Worm (Caenorhabditis elegans) whole organism, L2 larva: Measurements from ENCODE around the gene cyn-1.

Source experiments
- C34F6.9 ChIP-seq: fragments of 150-350 bp; optimal IDR thresholded peaks from 2 replicates; lab custom pipeline; 2014; ENCODE audit warnings: missing biosample characterization, missing genetic modification characterization
- F13H6.1 ChIP-seq: sonication (generic microtip); optimal IDR thresholded peaks from 2 replicates; lab custom pipeline; 2016; ENCODE audit warnings: missing genetic modification characterization, missing compliant biosample characterization
- R02D3.7 ChIP-seq: fragments of 150-350 bp; optimal IDR thresholded peaks from 2 replicates; lab custom pipeline; 2014; ENCODE audit warnings: missing biosample characterization, missing genetic modification characterization
- Y55F3AM.14 ChIP-seq: fragments of 200-800 bp; sonication (Bioruptor generic); optimal IDR thresholded peaks from 2 replicates; lab custom pipeline; 2018; ENCODE audit warnings: mild to moderate bottlenecking, missing genetic modification characterization, missing compliant biosample characterization
- ZK546.5 ChIP-seq: sonication (generic microtip); optimal IDR thresholded peaks from 2 replicates; lab custom pipeline; 2017; ENCODE audit warnings: missing biosample characterization, missing genetic modification characterization
- alr-1 ChIP-seq: fragments of 150-350 bp; optimal IDR thresholded peaks from 2 replicates; lab custom pipeline; 2014; ENCODE audit warnings: missing biosample characterization, missing genetic modification characterization
- aly-2 ChIP-seq: fragments of 150-350 bp; optimal IDR thresholded peaks from 2 replicates; lab custom pipeline; 2014; ENCODE audit warnings: missing biosample characterization, missing genetic modification characterization
- ama-1 ChIP-seq: fragments of 150-350 bp; optimal IDR thresholded peaks from 2 replicates; lab custom pipeline; 2018; ENCODE audit warnings: inconsistent platforms
- blmp-1 ChIP-seq: sonication (generic microtip); optimal IDR thresholded peaks from 2 replicates; lab custom pipeline; 2017; ENCODE audit warnings: missing genetic modification characterization, mild to moderate bottlenecking, missing compliant biosample characterization, antibody characterized with exemption, moderate library complexity; ENCODE audit not compliant: insufficient read depth
- ceh-16 ChIP-seq: fragments of 150-350 bp; optimal IDR thresholded peaks from 2 replicates; lab custom pipeline; 2014; ENCODE audit warnings: missing biosample characterization, missing genetic modification characterization
- crh-2 ChIP-seq: sonication (generic microtip); optimal IDR thresholded peaks from 2 replicates; lab custom pipeline; 2017; ENCODE audit warnings: missing biosample characterization, missing genetic modification characterization
- dmd-4 ChIP-seq: sonication (generic microtip); optimal IDR thresholded peaks from 2 replicates; lab custom pipeline; 2017; ENCODE audit warnings: missing biosample characterization, missing genetic modification characterization
- egl-27 ChIP-seq: sonication (generic microtip); optimal IDR thresholded peaks from 3 replicates; lab custom pipeline; 2017; ENCODE audit warnings: missing biosample characterization, missing genetic modification reagents, missing genetic modification characterization
- fos-1 ChIP-seq: fragments of 150-350 bp; optimal IDR thresholded peaks from 2 replicates; lab custom pipeline; 2014; ENCODE audit warnings: missing biosample characterization, missing genetic modification characterization
- lin-13 ChIP-seq: fragments of 150-350 bp; optimal IDR thresholded peaks from 2 replicates; lab custom pipeline; 2014; ENCODE audit warnings: missing biosample characterization, missing genetic modification reagents, missing genetic modification characterization
- lin-39 ChIP-seq: fragments of 150-350 bp; optimal IDR thresholded peaks from 2 replicates; lab custom pipeline; 2014; ENCODE audit warnings: missing biosample characterization, missing genetic modification reagents, missing genetic modification characterization
- lsy-2 ChIP-seq, 2 experiments: fragments of 150-350 bp in 1 of 2; sonication (generic microtip) in 1 of 2; optimal IDR thresholded peaks; 2 replicates each; lab custom pipeline; 2014 to 2017; ENCODE audit warnings: missing biosample characterization in 2 of 2, missing genetic modification characterization in 2 of 2
- mbf-1 ChIP-seq: sonication (generic microtip); optimal IDR thresholded peaks from 2 replicates; lab custom pipeline; 2017; ENCODE audit warnings: missing biosample characterization, missing genetic modification characterization
- mdl-1 ChIP-seq, 2 experiments: fragments of 150-350 bp in 1 of 2; sonication (generic microtip) in 1 of 2; optimal IDR thresholded peaks; 2 replicates each; lab custom pipeline; 2017; ENCODE audit warnings: missing biosample characterization in 2 of 2, missing genetic modification characterization in 2 of 2
- nhr-10 ChIP-seq: sonication (generic microtip); optimal IDR thresholded peaks from 2 replicates; lab custom pipeline; 2017; ENCODE audit warnings: missing biosample characterization, missing genetic modification characterization
- nhr-11 ChIP-seq: fragments of 150-350 bp; optimal IDR thresholded peaks from 2 replicates; lab custom pipeline; 2014; ENCODE audit warnings: missing biosample characterization, missing genetic modification characterization
- nhr-12 ChIP-seq: fragments of 150-350 bp; optimal IDR thresholded peaks from 2 replicates; lab custom pipeline; 2014; ENCODE audit warnings: missing biosample characterization, missing genetic modification characterization
- nhr-129 ChIP-seq: fragments of 150-350 bp; optimal IDR thresholded peaks from 2 replicates; lab custom pipeline; 2014; ENCODE audit warnings: missing biosample characterization, missing genetic modification characterization
- nhr-23 ChIP-seq: fragments of 150-350 bp; optimal IDR thresholded peaks from 2 replicates; lab custom pipeline; 2014; ENCODE audit warnings: missing biosample characterization, missing genetic modification reagents, missing genetic modification characterization
- nhr-237 ChIP-seq: fragments of 150-350 bp; optimal IDR thresholded peaks from 2 replicates; lab custom pipeline; 2014; ENCODE audit warnings: missing biosample characterization, missing genetic modification characterization
- nhr-25 ChIP-seq: fragments of 150-350 bp; sonication (generic microtip); optimal IDR thresholded peaks from 3 replicates; lab custom pipeline; 2014; ENCODE audit warnings: missing biosample characterization, missing genetic modification characterization
- sem-4 ChIP-seq: fragments of 150-350 bp; optimal IDR thresholded peaks from 2 replicates; lab custom pipeline; 2014; ENCODE audit warnings: missing biosample characterization, missing genetic modification reagents, missing genetic modification characterization
- skn-1 ChIP-seq: sonication (generic microtip); optimal IDR thresholded peaks from 2 replicates; lab custom pipeline; 2017; ENCODE audit warnings: missing biosample characterization, missing genetic modification characterization
- sma-3 ChIP-seq: sonication (generic microtip); optimal IDR thresholded peaks from 2 replicates; lab custom pipeline; 2016; ENCODE audit warnings: missing genetic modification reagents, missing genetic modification characterization, missing compliant biosample characterization
- sma-9 ChIP-seq, 2 experiments: fragments of 150-350 bp in 1 of 2; sonication (generic microtip) in 1 of 2; optimal IDR thresholded peaks; 2 replicates each; lab custom pipeline; 2014 to 2016; ENCODE audit warnings: missing genetic modification characterization in 2 of 2, mild to moderate bottlenecking in 1 of 2, missing biosample characterization in 1 of 2, missing compliant biosample characterization in 1 of 2, missing genetic modification reagents in 1 of 2, moderate library complexity in 1 of 2
- snpc-4 ChIP-seq: fragments of 150-350 bp; optimal IDR thresholded peaks from 2 replicates; lab custom pipeline; 2014; ENCODE audit warnings: missing biosample characterization, missing genetic modification characterization
- unc-39 ChIP-seq: fragments of 150-350 bp; optimal IDR thresholded peaks from 2 replicates; lab custom pipeline; 2014; ENCODE audit warnings: missing biosample characterization, missing genetic modification characterization
- unc-55 ChIP-seq: fragments of 150-350 bp; sonication (generic microtip); optimal IDR thresholded peaks from 3 replicates; lab custom pipeline; 2014; ENCODE audit warnings: missing biosample characterization, missing genetic modification reagents, missing genetic modification characterization
- unc-62 ChIP-seq: fragments of 150-350 bp; optimal IDR thresholded peaks from 2 replicates; lab custom pipeline; 2014; ENCODE audit warnings: missing biosample characterization, missing genetic modification reagents, missing genetic modification characterization
- zag-1 ChIP-seq: fragments of 150-350 bp; optimal IDR thresholded peaks from 2 replicates; lab custom pipeline; 2014; ENCODE audit warnings: missing biosample characterization, missing genetic modification characterization
- ztf-1 ChIP-seq: fragments of 200-800 bp; sonication (Bioruptor generic); conservative IDR thresholded peaks from 2 replicates; pipeline ENCODE4 v1.3.6; 2022; ENCODE audit warnings: missing genetic modification characterization, missing compliant biosample characterization
- ztf-11 ChIP-seq: sonication (generic microtip); optimal IDR thresholded peaks from 2 replicates; lab custom pipeline; 2017; ENCODE audit warnings: missing biosample characterization, missing genetic modification characterization
- ztf-4 ChIP-seq: fragments of 150-350 bp; optimal IDR thresholded peaks from 2 replicates; lab custom pipeline; 2014; ENCODE audit warnings: missing biosample characterization, missing genetic modification characterization

The cyn-1 gene

DNA sequence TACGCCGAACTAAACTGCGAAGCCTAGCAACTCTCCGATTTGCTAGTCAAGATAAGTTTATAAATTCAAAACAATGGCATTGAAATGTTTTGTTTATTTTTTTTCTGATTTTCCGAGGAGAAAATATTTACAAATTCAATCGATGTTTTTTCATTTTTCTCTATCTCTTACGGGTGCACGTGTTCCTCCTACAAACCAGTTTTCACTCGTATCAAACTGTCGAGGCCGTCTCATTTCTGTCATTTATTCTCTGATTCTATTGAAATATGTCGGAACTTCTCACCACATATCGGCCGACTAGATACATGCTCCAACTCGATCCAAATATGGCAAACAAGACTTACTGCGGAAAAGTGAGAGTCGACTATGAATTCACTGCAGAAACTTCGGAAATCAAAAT, 24.4 kb upstream of the cyn-1 start, which contains the start of gene F47B8.8:
TSS of gene F47B8.8 (plus strand) at position 257 of the 400 bp plus-strand sequence.
- TF ChIP-seq nhr-25 (tag; lab: Kevin White, UChicago): peak; percentile 30
- TF ChIP-seq aly-2 (tag; lab: Kevin White, UChicago): no peak
- TF ChIP-seq, all 48 proteins: peak for 1

DNA sequence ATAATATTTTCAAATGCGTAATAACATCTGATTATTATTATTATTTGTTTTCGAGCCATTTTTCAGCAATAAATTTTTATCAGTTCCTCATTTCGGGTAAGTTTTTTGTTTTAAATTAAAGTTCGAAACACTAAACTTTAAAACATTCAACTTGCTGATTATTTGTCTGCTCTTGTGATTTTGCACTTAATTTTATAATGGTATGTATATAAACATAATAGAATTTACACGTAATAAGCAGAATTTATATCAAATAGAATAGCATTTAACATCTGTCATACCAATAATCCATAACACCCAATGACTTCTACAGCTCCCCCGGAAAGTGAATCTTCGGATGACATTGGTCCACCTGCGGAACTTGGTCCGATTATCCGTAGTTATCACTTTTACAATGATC, 22.8 kb upstream of the cyn-1 start, which contains the start of gene srm-4:
TSS of gene srm-4 (plus strand) at position 301 of the 400 bp plus-strand sequence.
- TF ChIP-seq ztf-11 (no peak), sma-3 (no peak), lin-13 (GFP tag; lab: Kevin White, UChicago) (no peak), dmd-4 (tag; lab: Kevin White, UChicago) (no peak)

DNA sequence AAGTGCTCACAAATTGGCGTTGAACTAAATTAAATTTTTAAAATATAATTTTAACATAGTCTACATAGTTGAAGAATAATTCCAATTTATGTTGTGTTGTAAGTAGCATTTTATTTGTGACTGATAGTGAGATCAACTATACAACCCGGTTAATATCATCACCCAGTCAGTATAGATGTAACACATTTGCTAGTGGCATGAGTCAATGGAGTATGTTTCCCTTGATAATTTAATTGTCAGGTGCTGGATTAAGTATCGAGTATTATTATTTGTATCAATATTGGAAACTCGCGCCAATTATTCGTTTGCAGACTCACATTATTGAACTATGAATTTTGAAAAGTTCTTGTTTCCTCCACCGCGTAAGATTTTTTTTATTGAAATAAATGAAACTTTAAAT, 21.0 kb upstream of the cyn-1 start, which contains the start of gene srm-5:
TSS of gene srm-5 (plus strand) at position 301 of the 400 bp plus-strand sequence.
- TF ChIP-seq nhr-25 (tag; lab: Kevin White, UChicago) (no peak), F13H6.1 (tag; lab: Kevin White, UChicago) (no peak), nhr-237 (tag; lab: Kevin White, UChicago) (no peak), sma-9 (GFP tag; optimal IDR thresholded peaks at IDR 0.05; lab: Kevin White, UChicago) (no peak), sma-9 (tag; optimal IDR thresholded peaks at IDR 0.05; lab: Kevin White, UChicago) (no peak), skn-1 (no peak), snpc-4 (tag; lab: Kevin White, UChicago) (no peak), nhr-11 (no peak), zag-1 (tag; lab: Kevin White, UChicago) (no peak), ztf-11 (no peak), alr-1 (no peak), ztf-4 (no peak), ceh-16 (no peak), nhr-12 (tag; lab: Kevin White, UChicago) (no peak)

DNA sequence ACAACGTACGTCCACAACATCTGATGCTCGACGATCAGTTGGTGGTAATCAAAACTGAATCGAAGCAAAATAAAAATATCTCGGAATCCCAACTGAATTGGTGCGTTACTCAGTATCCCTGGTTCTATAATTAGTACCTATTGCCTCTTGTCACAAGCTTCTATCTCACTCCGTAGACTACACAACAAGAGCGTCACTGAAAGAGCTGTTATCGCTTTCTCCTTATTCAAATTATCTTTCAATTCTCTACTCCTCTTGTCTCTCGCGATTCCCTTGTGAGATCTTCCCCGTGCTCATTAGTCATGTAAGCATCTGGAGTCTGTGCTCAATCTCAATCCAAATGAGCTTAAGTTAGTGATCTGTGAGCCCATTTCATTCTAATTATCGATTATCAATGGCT, 19.2 kb upstream of the cyn-1 start, which contains the start of gene srm-6:
TSS of gene srm-6 (plus strand) at position 301 of the 400 bp plus-strand sequence.
- no peak for TF ChIP-seq Y55F3AM.14 (GFP tag; lab: Kevin White, UChicago)
- no peak for TF ChIP-seq ztf-11
- TF ChIP-seq nhr-12 (tag; lab: Kevin White, UChicago): no peak
- no peak for TF ChIP-seq sem-4 (tag; lab: Kevin White, UChicago)
- no peak for TF ChIP-seq lin-39
- TF ChIP-seq unc-62 (GFP tag; lab: Kevin White, UChicago): no peak
- no peak for TF ChIP-seq ztf-4
- no peak for TF ChIP-seq snpc-4 (tag; lab: Kevin White, UChicago)

DNA sequence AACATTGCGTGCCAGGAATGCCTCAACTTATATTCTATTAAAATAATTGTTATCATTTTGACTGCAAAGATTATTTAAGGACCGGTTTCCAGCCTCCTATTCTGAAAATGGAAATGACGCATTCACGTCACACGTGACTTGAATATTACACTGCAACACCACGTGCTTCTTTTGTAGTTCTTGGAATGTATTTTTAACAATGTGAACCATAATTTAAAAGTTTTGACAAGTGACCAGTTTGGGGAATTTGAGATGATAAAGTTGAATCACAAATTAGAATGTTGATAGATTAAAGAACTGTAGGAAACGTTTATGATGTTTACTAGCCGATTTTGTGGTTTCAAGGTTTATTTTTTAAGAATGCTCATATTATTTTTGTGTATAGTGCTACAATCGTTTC, 14.2 kb upstream of the cyn-1 start, which contains the start of gene F47B8.10:
TSS of gene F47B8.10 (plus strand) at position 301 of the 400 bp plus-strand sequence.
- TF ChIP-seq lin-13 (GFP tag; lab: Kevin White, UChicago): no peak
- no peak for TF ChIP-seq sma-3
- no peak for TF ChIP-seq fos-1 (tag; lab: Kevin White, UChicago)
- no peak for TF ChIP-seq dmd-4 (tag; lab: Kevin White, UChicago)

DNA sequence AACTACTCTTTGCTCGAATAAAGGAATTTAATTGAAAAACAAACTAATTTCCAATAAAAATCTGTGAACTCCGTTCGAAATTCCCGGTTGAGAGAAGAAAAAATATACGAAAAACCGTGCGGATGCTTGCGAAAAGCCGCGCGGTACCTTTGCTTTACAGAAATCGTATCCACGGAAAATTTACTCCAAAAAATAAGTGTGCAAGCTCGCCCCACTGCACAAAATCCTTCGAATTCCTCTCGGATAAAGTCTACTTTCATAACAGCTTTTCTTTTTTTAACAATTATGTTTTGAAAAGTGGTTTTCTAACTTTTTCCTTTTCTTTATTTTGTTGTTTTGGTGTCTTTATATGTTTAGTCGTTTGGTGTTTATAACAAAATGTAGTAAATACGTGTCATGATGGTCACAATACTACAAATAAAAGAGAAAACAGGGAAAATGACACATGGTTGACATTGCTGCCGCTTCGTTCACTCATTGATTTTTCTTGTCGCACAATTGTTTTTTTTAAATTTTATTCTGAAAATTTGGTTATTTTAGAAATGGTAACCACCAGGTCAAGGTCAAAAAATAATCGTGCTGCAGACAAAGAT, 8.5 kb upstream of the cyn-1 start, which contains the start of gene cept-2:
TSS of gene cept-2 (plus strand) at position 533 of the 593 bp plus-strand sequence.
- TF ChIP-seq mbf-1 (no peak), nhr-25 (tag; lab: Kevin White, UChicago) (no peak), sem-4 (tag; lab: Kevin White, UChicago) (peak; percentile 95), C34F6.9 (tag; lab: Kevin White, UChicago) (peak; percentile 97), blmp-1 (tag; lab: Kevin White, UChicago) (peak; percentile 87), fos-1 (tag; lab: Kevin White, UChicago) (peak; percentile 76), R02D3.7 (tag; lab: Kevin White, UChicago) (peak; percentile 30), ztf-1 (no peak), sma-3 (peak; percentile 95), unc-62 (GFP tag; lab: Kevin White, UChicago) (no peak), snpc-4 (tag; lab: Kevin White, UChicago) (peak; percentile 87), nhr-12 (tag; lab: Kevin White, UChicago) (no peak), dmd-4 (tag; lab: Kevin White, UChicago) (peak; percentile 43), mdl-1 (tag; optimal IDR thresholded peaks at IDR 0.05; lab: Kevin White, UChicago) (peak in 1 of 2 experiments; percentile 46), lsy-2 (tag; optimal IDR thresholded peaks at IDR 0.05; lab: Kevin White, UChicago) (peak; percentile 80 to 96), ZK546.5 (tag; lab: Kevin White, UChicago) (peak; percentile 29), aly-2 (tag; lab: Kevin White, UChicago) (no peak), nhr-23 (tag; lab: Kevin White, UChicago) (no peak), nhr-129 (tag; lab: Kevin White, UChicago) (peak; percentile 95), ztf-4 (peak; percentile 85), nhr-10 (tag; lab: Kevin White, UChicago) (no peak), egl-27 (peak; percentile 72), ztf-11 (no peak), ama-1 (lab: Kevin White, UChicago) (peak; percentile 53), lin-13 (GFP tag; lab: Kevin White, UChicago) (peak; percentile 94), unc-39 (tag; lab: Kevin White, UChicago) (no peak), sma-9 (GFP tag; optimal IDR thresholded peaks at IDR 0.05; lab: Kevin White, UChicago) (peak; percentile 94), sma-9 (tag; optimal IDR thresholded peaks at IDR 0.05; lab: Kevin White, UChicago) (no peak), crh-2 (peak; percentile 94), nhr-11 (no peak), unc-55 (GFP tag; lab: Kevin White, UChicago) (peak; percentile 100), skn-1 (peak; percentile 86)
